Worm (Caenorhabditis elegans) whole organism, L3 larva: Measurements from ENCODE around the gene Y68A4A.13.

Source experiments
- R02D3.7 ChIP-seq: fragments of 150-350 bp; optimal IDR thresholded peaks from 2 replicates; lab custom pipeline; 2014; ENCODE audit warnings: missing biosample characterization, missing genetic modification characterization
- ZK546.5 ChIP-seq: sonication (generic microtip); optimal IDR thresholded peaks from 2 replicates; lab custom pipeline; 2017; ENCODE audit warnings: missing biosample characterization, missing genetic modification characterization
- aly-2 ChIP-seq: fragments of 150-350 bp; optimal IDR thresholded peaks from 2 replicates; lab custom pipeline; 2014; ENCODE audit warnings: missing biosample characterization, missing genetic modification characterization
- ama-1 ChIP-seq: fragments of 150-350 bp; optimal IDR thresholded peaks from 2 replicates; lab custom pipeline; 2018
- ceh-9 ChIP-seq: sonication (generic microtip); optimal IDR thresholded peaks from 2 replicates; lab custom pipeline; 2018; ENCODE audit warnings: missing biosample characterization, missing genetic modification characterization
- daf-12 ChIP-seq: fragments of 150-350 bp; optimal IDR thresholded peaks from 2 replicates; lab custom pipeline; 2014; ENCODE audit warnings: missing biosample characterization, missing genetic modification reagents, missing genetic modification characterization
- egl-5 ChIP-seq: fragments of 150-350 bp; optimal IDR thresholded peaks from 2 replicates; lab custom pipeline; 2017; ENCODE audit warnings: missing biosample characterization, missing genetic modification reagents, missing genetic modification characterization, inconsistent platforms
- elt-2 ChIP-seq: sonication (generic microtip); optimal IDR thresholded peaks from 2 replicates; lab custom pipeline; 2016; ENCODE audit warnings: missing genetic modification reagents, mild to moderate bottlenecking, missing genetic modification characterization, missing compliant biosample characterization
- elt-3 ChIP-seq, 3 experiments: fragments of 150-350 bp in 1 of 3; sonication (generic microtip) in 2 of 3; optimal IDR thresholded peaks; 2 replicates in 2 of 3; 4 replicates in 1 of 3; lab custom pipeline; 2014 to 2017; ENCODE audit warnings: missing biosample characterization in 3 of 3, missing genetic modification characterization in 3 of 3
- eor-1 ChIP-seq, 2 experiments: fragments of 150-350 bp; optimal IDR thresholded peaks; 2 replicates each; lab custom pipeline; 2014 to 2018; ENCODE audit warnings: missing biosample characterization in 2 of 2, missing genetic modification characterization in 2 of 2
- fkh-10 ChIP-seq: sonication (generic microtip); optimal IDR thresholded peaks from 2 replicates; lab custom pipeline; 2017; ENCODE audit warnings: missing biosample characterization, missing genetic modification reagents, missing genetic modification characterization
- fos-1 ChIP-seq: fragments of 150-350 bp; optimal IDR thresholded peaks from 2 replicates; lab custom pipeline; 2014; ENCODE audit warnings: missing biosample characterization, missing genetic modification characterization
- hmg-11 ChIP-seq: sonication (generic microtip); optimal IDR thresholded peaks from 2 replicates; lab custom pipeline; 2016; ENCODE audit warnings: missing genetic modification characterization, missing compliant biosample characterization
- jun-1 ChIP-seq: fragments of 150-350 bp; optimal IDR thresholded peaks from 2 replicates; lab custom pipeline; 2014; ENCODE audit warnings: missing biosample characterization, missing genetic modification reagents, missing genetic modification characterization
- lin-15B ChIP-seq: fragments of 150-350 bp; optimal IDR thresholded peaks from 2 replicates; lab custom pipeline; 2014; ENCODE audit warnings: missing biosample characterization, missing genetic modification characterization
- lin-39 ChIP-seq: fragments of 150-350 bp; optimal IDR thresholded peaks from 2 replicates; lab custom pipeline; 2018; ENCODE audit warnings: missing biosample characterization, missing genetic modification reagents, missing genetic modification characterization
- lsy-12 ChIP-seq: sonication (generic microtip); optimal IDR thresholded peaks from 2 replicates; lab custom pipeline; 2016; ENCODE audit warnings: mild to moderate bottlenecking, missing genetic modification characterization, missing compliant biosample characterization
- mdl-1 ChIP-seq: fragments of 150-350 bp; optimal IDR thresholded peaks from 2 replicates; lab custom pipeline; 2014; ENCODE audit warnings: missing biosample characterization, missing genetic modification characterization
- mml-1 ChIP-seq: fragments of 150-350 bp; sonication (generic microtip); optimal IDR thresholded peaks from 3 replicates; lab custom pipeline; 2014; ENCODE audit warnings: missing biosample characterization, missing genetic modification characterization
- nfya-1 ChIP-seq: sonication (generic microtip); optimal IDR thresholded peaks from 2 replicates; lab custom pipeline; 2017; ENCODE audit warnings: missing genetic modification characterization, mild to moderate bottlenecking, missing compliant biosample characterization, antibody characterized with exemption, moderate library complexity; ENCODE audit not compliant: insufficient read depth
- nhr-12 ChIP-seq: fragments of 150-350 bp; optimal IDR thresholded peaks from 2 replicates; lab custom pipeline; 2014; ENCODE audit warnings: missing biosample characterization, missing genetic modification characterization
- nhr-23 ChIP-seq: fragments of 150-350 bp; optimal IDR thresholded peaks from 2 replicates; lab custom pipeline; 2014; ENCODE audit warnings: missing biosample characterization, missing genetic modification reagents, missing genetic modification characterization
- nhr-237 ChIP-seq: fragments of 150-350 bp; optimal IDR thresholded peaks from 2 replicates; lab custom pipeline; 2014; ENCODE audit warnings: missing biosample characterization, missing genetic modification characterization
- nhr-25 ChIP-seq: sonication (generic microtip); optimal IDR thresholded peaks from 2 replicates; lab custom pipeline; 2017; ENCODE audit warnings: missing biosample characterization, missing genetic modification characterization
- nhr-28 ChIP-seq: fragments of 150-350 bp; optimal IDR thresholded peaks from 2 replicates; lab custom pipeline; 2014; ENCODE audit warnings: missing biosample characterization, missing genetic modification characterization
- nhr-43 ChIP-seq: sonication (generic microtip); optimal IDR thresholded peaks from 2 replicates; lab custom pipeline; 2016; ENCODE audit warnings: mild to moderate bottlenecking, missing genetic modification characterization, missing compliant biosample characterization; ENCODE audit not compliant: poor library complexity, severe bottlenecking
- nhr-67 ChIP-seq: fragments of 150-350 bp; optimal IDR thresholded peaks from 2 replicates; lab custom pipeline; 2014; ENCODE audit warnings: missing biosample characterization, missing genetic modification characterization
- nhr-77 ChIP-seq: fragments of 150-350 bp; optimal IDR thresholded peaks from 2 replicates; lab custom pipeline; 2014; ENCODE audit warnings: missing biosample characterization, missing genetic modification characterization
- pha-4 ChIP-seq: fragments of 150-350 bp; optimal IDR thresholded peaks from 2 replicates; lab custom pipeline; 2014; ENCODE audit warnings: missing biosample characterization, missing genetic modification reagents, missing genetic modification characterization
- pqm-1 ChIP-seq: fragments of 150-350 bp; optimal IDR thresholded peaks from 2 replicates; lab custom pipeline; 2017; ENCODE audit warnings: missing biosample characterization, missing genetic modification characterization, inconsistent platforms
- sea-2 ChIP-seq: fragments of 150-350 bp; sonication (generic microtip); optimal IDR thresholded peaks from 4 replicates; lab custom pipeline; 2014; ENCODE audit warnings: missing biosample characterization, missing genetic modification reagents, missing genetic modification characterization
- skn-1 ChIP-seq: fragments of 150-350 bp; optimal IDR thresholded peaks from 2 replicates; lab custom pipeline; 2014; ENCODE audit warnings: missing biosample characterization, missing genetic modification characterization
- snpc-4 ChIP-seq: fragments of 150-350 bp; optimal IDR thresholded peaks from 2 replicates; lab custom pipeline; 2014; ENCODE audit warnings: missing biosample characterization, missing genetic modification characterization
- unc-39 ChIP-seq: sonication (generic microtip); optimal IDR thresholded peaks from 4 replicates; lab custom pipeline; 2017; ENCODE audit warnings: missing biosample characterization, missing genetic modification characterization
- unc-62 ChIP-seq: fragments of 150-350 bp; sonication (generic microtip); optimal IDR thresholded peaks from 4 replicates; lab custom pipeline; 2014; ENCODE audit warnings: missing biosample characterization, missing genetic modification reagents, missing genetic modification characterization
- zag-1 ChIP-seq: fragments of 150-350 bp; optimal IDR thresholded peaks from 2 replicates; lab custom pipeline; 2014; ENCODE audit warnings: missing biosample characterization, missing genetic modification characterization
- ztf-11 ChIP-seq: fragments of 150-350 bp; optimal IDR thresholded peaks from 2 replicates; lab custom pipeline; 2014; ENCODE audit warnings: missing biosample characterization, missing genetic modification characterization
- ztf-4 ChIP-seq: fragments of 150-350 bp; optimal IDR thresholded peaks from 2 replicates; lab custom pipeline; 2014; ENCODE audit warnings: missing biosample characterization, missing genetic modification characterization

Gene Y68A4A.13

DNA sequence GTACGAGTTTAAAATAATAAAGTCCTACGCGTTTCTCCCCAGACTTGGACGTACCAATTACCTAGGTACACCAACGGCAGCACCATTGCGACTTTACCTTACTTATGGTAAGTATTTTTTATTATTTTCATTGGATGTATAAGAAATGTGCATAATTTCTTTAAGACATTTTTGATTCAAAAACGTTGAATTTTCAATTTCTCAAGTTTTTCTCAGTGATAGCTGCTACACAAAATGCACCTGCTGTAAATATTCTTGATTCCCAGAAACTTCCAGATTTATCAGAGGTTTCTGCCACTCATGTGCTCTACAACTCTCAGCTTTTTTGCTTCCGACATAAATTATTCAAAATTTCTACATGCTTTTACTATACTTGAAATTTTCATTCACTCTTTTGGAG lies 25.9 kb downstream of the Y68A4A.13 start, which contains the start of gene srh-159:
Gene srh-159 (plus strand): TSS at position 301 of the 400 bp plus-strand sequence.
- TF ChIP-seq fkh-10, result no peak
- no peak for TF ChIP-seq eor-1 (tag; optimal IDR thresholded peaks at IDR 0.05; lab: Kevin White, UChicago)
- TF ChIP-seq ceh-9 (tag; lab: Kevin White, UChicago), result no peak
- TF ChIP-seq unc-62 (GFP tag; lab: Kevin White, UChicago), result no peak
- no peak for TF ChIP-seq aly-2 (tag; lab: Kevin White, UChicago)
- no peak for TF ChIP-seq elt-3 (tag; optimal IDR thresholded peaks at IDR 0.05; lab: Kevin White, UChicago)
- no peak for TF ChIP-seq nhr-28 (tag; lab: Kevin White, UChicago)
- TF ChIP-seq lin-39 (tag; lab: Kevin White, UChicago), result no peak
- no peak for TF ChIP-seq sea-2 (GFP tag; lab: Kevin White, UChicago)
- no peak for TF ChIP-seq snpc-4
- TF ChIP-seq ama-1, result no peak
- TF ChIP-seq mdl-1 (tag; lab: Kevin White, UChicago), result no peak
- TF ChIP-seq, all 47 proteins: peak for 0

DNA sequence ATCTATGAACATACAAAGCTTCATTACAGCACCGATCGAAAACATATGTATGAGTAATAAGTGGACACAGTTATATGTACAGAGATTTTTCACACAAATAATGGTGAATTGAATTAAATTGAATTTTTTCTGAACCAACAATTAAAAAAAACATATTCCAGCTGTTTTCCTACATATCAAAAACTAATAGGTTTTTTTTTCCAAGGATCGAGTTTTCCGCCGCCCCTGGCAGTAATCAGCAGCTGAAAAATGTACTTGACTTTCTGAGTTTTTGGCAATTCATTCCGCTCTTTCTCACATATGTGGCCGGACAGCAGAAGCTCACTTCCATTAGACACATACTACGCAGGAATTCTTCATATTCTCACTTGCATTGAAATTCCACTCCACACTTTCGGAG lies 29.5 kb downstream of the Y68A4A.13 start, which contains the start of gene srh-174:
Gene srh-174 (plus strand): TSS at position 301 of the 400 bp plus-strand sequence.
- TF ChIP-seq ama-1, result no peak
- no peak for TF ChIP-seq snpc-4
- no peak for TF ChIP-seq aly-2 (tag; lab: Kevin White, UChicago)
- TF ChIP-seq pqm-1, result no peak
- no peak for TF ChIP-seq nhr-43
- TF ChIP-seq mdl-1 (tag; lab: Kevin White, UChicago), result no peak
- no peak for TF ChIP-seq nhr-67 (tag; lab: Kevin White, UChicago)
- TF ChIP-seq nhr-237 (tag; lab: Kevin White, UChicago), result no peak
- TF ChIP-seq ZK546.5 (tag; lab: Kevin White, UChicago), result no peak
- no peak for TF ChIP-seq lin-15B (tag; lab: Kevin White, UChicago)
- TF ChIP-seq hmg-11 (tag; lab: Kevin White, UChicago), result no peak
- no peak for TF ChIP-seq elt-3 (tag; optimal IDR thresholded peaks at IDR 0.05; lab: Kevin White, UChicago)
- no peak for TF ChIP-seq nhr-25 (tag; lab: Kevin White, UChicago)
- no peak for TF ChIP-seq lin-39 (tag; lab: Kevin White, UChicago)
- TF ChIP-seq ztf-4 (tag; lab: Kevin White, UChicago), result no peak
- TF ChIP-seq nhr-12 (tag; lab: Kevin White, UChicago), result no peak
- no peak for TF ChIP-seq jun-1 (tag; lab: Kevin White, UChicago)
- no peak for TF ChIP-seq eor-1 (tag; optimal IDR thresholded peaks at IDR 0.05; lab: Kevin White, UChicago)
- TF ChIP-seq fos-1 (tag; lab: Kevin White, UChicago), result no peak

DNA sequence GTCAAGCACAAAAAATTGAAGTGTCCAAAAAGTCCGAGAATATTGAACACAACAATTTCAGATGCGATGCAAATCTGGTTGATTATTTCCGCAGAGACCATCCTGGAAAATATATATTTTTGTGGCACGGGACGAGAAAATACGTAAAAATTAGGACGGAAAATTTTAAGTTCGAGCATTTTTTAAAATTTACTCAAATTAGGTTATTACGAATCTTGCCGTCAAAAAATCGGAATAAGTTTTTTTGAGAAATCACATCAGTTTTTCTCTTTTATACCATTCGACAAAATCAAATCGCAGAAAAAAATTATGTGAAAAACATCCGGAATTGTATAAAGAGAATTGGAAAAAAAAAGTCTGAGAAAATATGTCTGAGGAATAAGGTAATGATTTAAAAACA lies 30.0 kb downstream of the Y68A4A.13 start, which contains the start of gene srsx-1:
Gene srsx-1 (minus strand): TSS at position 101 of the 400 bp plus-strand sequence.
- TF ChIP-seq aly-2 (tag; lab: Kevin White, UChicago), result no peak
- no peak for TF ChIP-seq pha-4 (tag; lab: Kevin White, UChicago)
- TF ChIP-seq mml-1 (tag; lab: Kevin White, UChicago), result no peak
- no peak for TF ChIP-seq skn-1
- no peak for TF ChIP-seq ztf-11 (tag; lab: Kevin White, UChicago)
- no peak for TF ChIP-seq nhr-67 (tag; lab: Kevin White, UChicago)
- no peak for TF ChIP-seq elt-2
- TF ChIP-seq jun-1 (tag; lab: Kevin White, UChicago), result no peak
- no peak for TF ChIP-seq nhr-23 (tag; lab: Kevin White, UChicago)
- no peak for TF ChIP-seq zag-1 (tag; lab: Kevin White, UChicago)
- no peak for TF ChIP-seq daf-12 (tag; lab: Kevin White, UChicago)
- TF ChIP-seq hmg-11 (tag; lab: Kevin White, UChicago), result no peak
- no peak for TF ChIP-seq nhr-12 (tag; lab: Kevin White, UChicago)
- TF ChIP-seq sea-2 (GFP tag; lab: Kevin White, UChicago), result no peak
- no peak for TF ChIP-seq ceh-9 (tag; lab: Kevin White, UChicago)
- TF ChIP-seq nhr-237 (tag; lab: Kevin White, UChicago), result no peak
- no peak for TF ChIP-seq nfya-1
- no peak for TF ChIP-seq R02D3.7 (tag; lab: Kevin White, UChicago)

DNA sequence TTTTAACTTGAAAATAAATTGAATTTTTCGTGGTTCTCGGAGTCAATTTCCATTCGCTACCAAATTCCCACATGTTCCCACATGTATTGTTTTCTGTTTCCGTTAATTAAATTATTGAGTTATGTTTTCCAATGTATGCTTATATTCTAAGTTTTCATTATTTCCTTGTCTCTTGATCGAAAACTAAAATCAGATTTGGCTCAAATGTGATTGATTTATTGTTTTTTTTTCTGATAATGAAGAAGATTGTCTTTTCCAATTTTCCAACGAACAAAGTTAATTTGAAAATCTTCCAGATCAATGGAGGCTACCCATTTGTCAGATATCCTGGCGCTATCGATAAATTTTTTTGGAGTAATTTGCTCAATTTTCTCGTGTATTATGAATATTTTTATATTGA lies 34.2 kb downstream of the Y68A4A.13 start, which contains the start of gene srbc-25:
Gene srbc-25 (plus strand): TSS at position 301 of the 400 bp plus-strand sequence.
- TF ChIP-seq zag-1 (tag; lab: Kevin White, UChicago) (no peak), egl-5 (tag; lab: Kevin White, UChicago) (no peak), eor-1 (tag; optimal IDR thresholded peaks at IDR 0.05; lab: Kevin White, UChicago) (no peak), fkh-10 (no peak), lsy-12 (tag; lab: Kevin White, UChicago) (no peak), nhr-77 (no peak), nhr-23 (tag; lab: Kevin White, UChicago) (no peak), unc-39 (tag; lab: Kevin White, UChicago) (no peak), nhr-25 (tag; lab: Kevin White, UChicago) (no peak), jun-1 (tag; lab: Kevin White, UChicago) (no peak), elt-2 (no peak), mml-1 (tag; lab: Kevin White, UChicago) (no peak)
